Worm (Caenorhabditis elegans): Measurements from ENCODE around the gene F56D6.23.

- no peak for TF ChIP-seq lin-35 (GFP tag; optimal IDR thresholded peaks at IDR 0.05)
- TF ChIP-seq nhr-76 (tag; optimal IDR thresholded peaks at IDR 0.05), result no peak
- TF ChIP-seq egl-27 (tag; optimal IDR thresholded peaks at IDR 0.05), result no peak
- TF ChIP-seq ces-1 (GFP tag; optimal IDR thresholded peaks at IDR 0.05), result no peak
- no peak for TF ChIP-seq mdl-1 (tag; optimal IDR thresholded peaks at IDR 0.05)
- no peak for TF ChIP-seq hlh-4 (tag; optimal IDR thresholded peaks at IDR 0.05)
- no peak for TF ChIP-seq ceh-82 (tag; optimal IDR thresholded peaks at IDR 0.05)
- no peak for TF ChIP-seq nhr-237 (tag; optimal IDR thresholded peaks at IDR 0.05)
- TF ChIP-seq unc-30 (tag; optimal IDR thresholded peaks at IDR 0.05), result no peak
- TF ChIP-seq lin-15B (tag; optimal IDR thresholded peaks at IDR 0.05), result no peak
Observed at ce11 chrIV:3956705-3957104, 38.4 kb downstream of the F56D6.23 start, which contains the start of gene clec-74.
